Fruit fly (Drosophila melanogaster): ENCODE measurements around the gene Top1.
A peak's percentile ranks its signal among the peaks of the same experiment; 100 is the strongest.

Top1 gene

DNA sequence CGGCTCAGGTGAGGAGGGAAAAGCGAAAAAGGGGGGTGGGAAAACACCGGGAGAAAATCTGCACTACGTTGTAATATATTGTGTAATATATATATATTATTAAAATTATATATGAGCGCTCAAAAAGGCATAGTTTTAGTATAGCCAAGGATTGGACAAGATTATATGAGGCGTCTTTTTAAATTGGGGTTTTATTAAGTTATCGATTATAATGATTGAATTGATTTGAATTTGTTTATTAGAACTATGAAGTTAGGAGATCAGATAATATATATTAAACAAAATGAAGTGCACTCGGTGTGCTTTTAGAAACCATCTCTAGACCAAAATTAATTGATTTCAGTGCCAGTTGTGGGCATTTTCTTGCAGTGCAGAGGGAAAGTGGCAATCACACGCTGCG is 44.4 kb downstream of the Top1 start:
- TF ChIP-seq HLH106 (tag; optimal IDR thresholded peaks at IDR 0.05) (peak; percentile 11), tai (GFP tag; optimal IDR thresholded peaks at IDR 0.05) (no peak)

DNA sequence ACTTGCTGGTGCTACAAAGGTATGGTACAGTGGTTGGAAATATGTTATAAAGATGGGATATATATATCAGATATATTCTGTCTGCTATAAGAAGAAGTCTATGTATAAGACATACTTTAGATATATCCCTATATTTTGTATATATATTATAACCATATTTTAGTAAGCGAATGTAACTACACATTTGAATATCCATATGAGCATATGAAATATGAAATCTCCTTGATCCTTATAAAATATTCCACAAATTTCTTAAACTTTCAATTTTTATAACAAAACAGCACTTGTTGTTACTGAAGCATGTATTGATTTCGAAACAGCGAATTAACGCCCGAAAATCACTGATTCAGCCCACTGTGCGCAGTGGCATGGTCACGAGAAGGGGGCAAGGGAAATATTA is 45.2 kb downstream of the Top1 start:
- no peak for TF ChIP-seq fru (GFP tag; optimal IDR thresholded peaks at IDR 0.05)
- no peak for TF ChIP-seq psq (GFP tag; optimal IDR thresholded peaks at IDR 0.05)
- TF ChIP-seq Sp1 (GFP tag; optimal IDR thresholded peaks at IDR 0.05): no peak
- no peak for TF ChIP-seq br (GFP tag; optimal IDR thresholded peaks at IDR 0.05)
- TF ChIP-seq brk (GFP tag; optimal IDR thresholded peaks at IDR 0.05): no peak
- TF ChIP-seq sv (GFP tag; optimal IDR thresholded peaks at IDR 0.05): no peak
- peak; percentile 1 for TF ChIP-seq HLH106 (tag; optimal IDR thresholded peaks at IDR 0.05)

DNA sequence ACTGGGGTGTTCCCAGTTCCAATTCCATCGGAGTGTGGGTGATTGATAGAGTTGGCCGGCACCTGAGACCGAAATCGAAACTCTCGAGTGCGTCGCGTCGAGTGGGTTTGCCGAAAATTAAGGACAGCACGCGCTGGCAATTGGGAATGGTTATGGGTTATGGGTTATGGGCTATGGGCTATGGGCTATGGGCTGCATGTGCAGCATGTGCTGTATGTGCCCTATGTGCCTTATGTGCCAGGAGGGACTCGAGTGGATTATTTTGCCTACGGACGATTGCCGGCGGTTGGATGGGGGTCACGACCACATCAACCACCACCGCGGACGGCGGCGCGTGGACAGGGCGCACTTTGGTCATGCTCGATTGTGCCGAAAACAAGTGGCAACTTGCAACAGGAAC is 50.8 kb downstream of the Top1 start:
- TF ChIP-seq sv (GFP tag; optimal IDR thresholded peaks at IDR 0.05) (no peak), Hr83 (GFP tag; optimal IDR thresholded peaks at IDR 0.05; ENCODE audit: poor library complexity, severe bottlenecking) (no peak), woc (GFP tag; optimal IDR thresholded peaks at IDR 0.05) (no peak), Myc (optimal IDR thresholded peaks at IDR 0.05) (no peak), OdsH (GFP tag; optimal IDR thresholded peaks at IDR 0.05) (no peak), HLH106 (tag; optimal IDR thresholded peaks at IDR 0.05) (no peak), fru (GFP tag; optimal IDR thresholded peaks at IDR 0.05) (no peak), dsf (GFP tag; optimal IDR thresholded peaks at IDR 0.05; ENCODE audit: borderline replicate concordance) (no peak), CrebA (GFP tag; optimal IDR thresholded peaks at IDR 0.05; ENCODE audit: borderline replicate concordance) (no peak), h (GFP tag; optimal IDR thresholded peaks at IDR 0.05) (no peak), Dif (GFP tag; optimal IDR thresholded peaks at IDR 0.05; ENCODE audit: partially characterized antibody) (no peak), Jra (GFP tag; optimal IDR thresholded peaks at IDR 0.05) (no peak), brk (GFP tag; optimal IDR thresholded peaks at IDR 0.05) (no peak), psq (GFP tag; optimal IDR thresholded peaks at IDR 0.05) (no peak), CG32264 (GFP tag; optimal IDR thresholded peaks at IDR 0.05) (no peak), dmrt93B (GFP tag; optimal IDR thresholded peaks at IDR 0.05) (no peak)

Measured in whole organism, wandering third instar larva.